Worm (Caenorhabditis elegans): ENCODE data around the gene daao-1.

daao-1 gene

ce11 chrIV:2663953-2664900, 50.2 kb downstream of the daao-1 start, which contains the start of gene Y69A2AR.31:
TSS of gene Y69A2AR.31 (minus strand) at chrIV:2664003.
- TF ChIP-seq ceh-22 (tag; optimal IDR thresholded peaks at IDR 0.05) (no peak), nfya-1 (tag; optimal IDR thresholded peaks at IDR 0.05) (peak; percentile 3)

- no peak for TF ChIP-seq ama-1 (optimal IDR thresholded peaks at IDR 0.05)
- no peak for TF ChIP-seq pqm-1 (tag; optimal IDR thresholded peaks at IDR 0.05)
- TF ChIP-seq ceh-14 (tag; optimal IDR thresholded peaks at IDR 0.05) = no peak
- no peak for TF ChIP-seq hlh-8 (tag; optimal IDR thresholded peaks at IDR 0.05)
- no peak for TF ChIP-seq ceh-22 (tag; optimal IDR thresholded peaks at IDR 0.05)
- no peak for TF ChIP-seq hlh-13 (GFP tag; optimal IDR thresholded peaks at IDR 0.05)
- no peak for TF ChIP-seq dmd-4 (tag; optimal IDR thresholded peaks at IDR 0.05; ENCODE audit: borderline replicate concordance)
- TF ChIP-seq ceh-24 (tag; optimal IDR thresholded peaks at IDR 0.05) = no peak
- no peak for TF ChIP-seq odd-2 (tag; optimal IDR thresholded peaks at IDR 0.05)
- no peak for TF ChIP-seq fkh-10 (GFP tag; optimal IDR thresholded peaks at IDR 0.05)
- no peak for TF ChIP-seq ets-4 (tag; optimal IDR thresholded peaks at IDR 0.05)
- TF ChIP-seq pros-1 (tag; optimal IDR thresholded peaks at IDR 0.05) = no peak
Measured at ce11 chrIV:2664901-2665201, 50.9 kb downstream of the daao-1 start.

DNA sequence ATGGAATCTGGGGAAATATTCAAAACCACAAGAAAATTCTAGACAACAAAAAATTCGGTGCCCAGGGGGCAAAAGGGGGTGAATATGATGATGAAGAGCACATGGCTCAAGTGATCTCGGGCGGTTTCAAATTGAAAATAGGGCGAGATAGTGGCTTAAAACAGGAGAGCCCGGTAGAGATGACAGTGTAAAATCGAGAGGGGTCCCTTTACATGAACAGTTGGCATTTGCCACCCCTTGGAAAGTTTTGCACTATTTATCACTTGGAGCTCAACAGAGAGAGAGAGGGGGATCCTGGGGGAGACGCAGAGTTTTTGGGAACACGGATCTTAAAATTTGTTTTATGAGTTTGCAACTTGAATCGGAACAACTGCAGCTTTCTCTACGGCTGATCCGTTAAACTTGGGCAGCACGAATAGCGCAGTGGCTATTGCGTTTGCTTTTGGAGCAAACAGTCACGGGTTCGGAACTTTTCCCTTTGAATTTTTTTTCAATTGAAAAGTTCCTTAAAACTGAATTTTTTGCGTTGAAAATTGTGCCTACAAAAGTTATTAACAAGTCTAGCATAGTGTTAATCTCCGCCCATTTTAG, 51.5 kb downstream of the daao-1 start:
- TF ChIP-seq fax-1 (tag; optimal IDR thresholded peaks at IDR 0.05) = no peak
- no peak for TF ChIP-seq hlh-15 (tag; optimal IDR thresholded peaks at IDR 0.05)
- peak; percentile 64 for TF ChIP-seq ceh-18 (tag; optimal IDR thresholded peaks at IDR 0.05)
- no peak for TF ChIP-seq K09A11.1 (tag; optimal IDR thresholded peaks at IDR 0.05; ENCODE audit: insufficient read depth)
- TF ChIP-seq ref-2 (tag; optimal IDR thresholded peaks at IDR 0.05) = peak; percentile 14
- no peak for TF ChIP-seq nfya-1 (tag; optimal IDR thresholded peaks at IDR 0.05)
- peak; percentile 13 for TF ChIP-seq pat-9 (tag; optimal IDR thresholded peaks at IDR 0.05)
- TF ChIP-seq ceh-34 (tag; optimal IDR thresholded peaks at IDR 0.05) = peak; percentile 27
- peak; percentile 12 for TF ChIP-seq hlh-8 (tag; optimal IDR thresholded peaks at IDR 0.05)
- TF ChIP-seq unc-55 (GFP tag; optimal IDR thresholded peaks at IDR 0.05) = peak; percentile 32
- no peak for TF ChIP-seq fkh-6 (tag; optimal IDR thresholded peaks at IDR 0.05)
- no peak for TF ChIP-seq hlh-13 (GFP tag; optimal IDR thresholded peaks at IDR 0.05)
- peak; percentile 63 for TF ChIP-seq rnt-1 (tag; optimal IDR thresholded peaks at IDR 0.05)
- peak; percentile 14 for TF ChIP-seq ceh-30 (tag; optimal IDR thresholded peaks at IDR 0.05)

DNA sequence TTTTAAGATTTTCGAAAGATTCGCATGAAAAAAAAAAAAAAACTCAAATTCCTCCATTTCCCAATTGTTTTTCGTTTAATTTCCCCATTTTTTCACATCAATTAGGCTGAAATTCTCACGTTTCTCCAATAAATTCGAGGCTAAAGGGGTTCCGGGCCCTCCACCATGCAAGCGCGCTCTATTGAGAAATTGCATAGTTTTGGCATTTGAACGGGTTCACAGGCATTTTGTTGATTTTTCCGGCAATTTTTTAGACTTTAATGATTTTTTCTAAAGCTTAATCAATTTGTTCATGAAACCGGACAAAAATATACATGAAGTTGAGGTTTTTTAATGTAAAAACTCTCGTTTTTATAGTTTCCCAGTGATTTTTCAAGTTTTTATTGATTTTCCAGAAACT, 52.1 kb downstream of the daao-1 start:
- TF ChIP-seq ceh-2 (tag; optimal IDR thresholded peaks at IDR 0.05) (no peak), ets-4 (tag; optimal IDR thresholded peaks at IDR 0.05) (no peak), fkh-6 (tag; optimal IDR thresholded peaks at IDR 0.05) (no peak), hlh-8 (tag; optimal IDR thresholded peaks at IDR 0.05) (no peak), nfya-1 (tag; optimal IDR thresholded peaks at IDR 0.05) (no peak), ama-1 (optimal IDR thresholded peaks at IDR 0.05) (no peak), F13H6.1 (tag; optimal IDR thresholded peaks at IDR 0.05) (no peak), T23F11.4 (GFP tag; optimal IDR thresholded peaks at IDR 0.05) (no peak), sdc-2 (tag; optimal IDR thresholded peaks at IDR 0.05) (no peak), sox-4 (tag; optimal IDR thresholded peaks at IDR 0.05) (no peak), ceh-22 (tag; optimal IDR thresholded peaks at IDR 0.05) (no peak), ceh-48 (tag; optimal IDR thresholded peaks at IDR 0.05) (no peak), tbx-7 (tag; optimal IDR thresholded peaks at IDR 0.05) (no peak), gmeb-2 (tag; optimal IDR thresholded peaks at IDR 0.05) (no peak)

DNA sequence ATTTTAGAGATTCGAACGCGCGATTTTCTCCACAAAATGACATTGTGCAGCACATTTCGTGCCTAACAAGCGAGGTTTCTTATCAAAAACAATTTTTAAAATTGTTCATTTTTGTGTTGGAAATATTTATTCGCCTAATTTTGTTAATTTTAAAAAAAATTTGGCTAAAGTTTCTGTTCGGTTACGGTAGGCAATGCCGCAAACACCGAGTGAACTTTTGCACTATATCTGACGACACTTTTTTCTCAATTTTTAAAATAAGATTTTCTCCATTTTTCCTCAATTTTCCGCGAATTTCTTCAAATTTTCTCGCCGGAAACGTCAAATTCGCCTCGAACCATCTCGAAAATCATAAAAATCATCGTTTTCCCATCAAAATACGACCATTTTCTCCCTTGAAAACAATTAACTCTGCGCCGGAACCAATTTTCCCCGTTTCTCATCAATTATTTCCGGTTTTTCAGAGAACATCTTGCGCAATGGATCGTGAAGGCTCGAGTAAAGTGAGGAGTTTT, 52.6 kb downstream of the daao-1 start, which contains the start of gene Y69A2AR.1:
TSS of gene Y69A2AR.1 (plus strand) at position 465 of the 515 bp plus-strand sequence.
- no peak for TF ChIP-seq fkh-6 (tag; optimal IDR thresholded peaks at IDR 0.05)
- TF ChIP-seq pat-9 (tag; optimal IDR thresholded peaks at IDR 0.05) = no peak
- no peak for TF ChIP-seq tbx-2 (tag; optimal IDR thresholded peaks at IDR 0.05)
- TF ChIP-seq unc-3 (GFP tag; conservative IDR thresholded peaks at IDR 0.05) = no peak
- TF ChIP-seq unc-3 (tag; optimal IDR thresholded peaks at IDR 0.05) = no peak
- TF ChIP-seq ama-1 (optimal IDR thresholded peaks at IDR 0.05) = no peak

Measured in whole organism, late embryonic.